Fruit fly (Drosophila melanogaster) whole organism, prepupa: ENCODE results near the gene Sik2.

Experiments
- Blimp-1 ChIP-seq: fragments of 200-800 bp; sonication (Bioruptor generic); optimal IDR thresholded peaks from 3 replicates; lab custom pipeline; 2017; ENCODE audit warnings: missing biosample characterization, missing genetic modification characterization, mild to moderate bottlenecking, moderate library complexity, missing genetic modification reagents
- CG10631 ChIP-seq: fragments of 200-800 bp; sonication (Bioruptor generic); optimal IDR thresholded peaks from 2 replicates; lab custom pipeline; 2016; ENCODE audit warnings: missing biosample characterization, missing genetic modification characterization
- CG10669 ChIP-seq: fragments of 200-800 bp; sonication (Bioruptor generic); optimal IDR thresholded peaks from 3 replicates; lab custom pipeline; 2018; ENCODE audit warnings: missing biosample characterization, mild to moderate bottlenecking, missing genetic modification characterization, moderate library complexity
- CG11294 ChIP-seq: fragments of 200-800 bp; sonication (Bioruptor generic); IDR thresholded peaks from 2 replicates; pipeline ENCODE4 v1.3.6; 2022; ENCODE audit warnings: missing biosample characterization, missing genetic modification characterization
- CG11762 ChIP-seq: fragments of 200-800 bp; sonication (Bioruptor generic); optimal IDR thresholded peaks from 3 replicates; lab custom pipeline; 2016; ENCODE audit warnings: missing biosample characterization, missing genetic modification characterization; ENCODE audit not compliant: insufficient read depth
- CG11902 ChIP-seq: fragments of 200-800 bp; sonication (Bioruptor generic); optimal IDR thresholded peaks from 3 replicates; lab custom pipeline; 2016; ENCODE audit warnings: missing biosample characterization, missing genetic modification characterization
- CG1621 ChIP-seq: fragments of 200-800 bp; sonication (Bioruptor generic); optimal IDR thresholded peaks from 3 replicates; lab custom pipeline; 2018; ENCODE audit warnings: missing biosample characterization, mild to moderate bottlenecking, missing genetic modification characterization
- CG16779 ChIP-seq: fragments of 200-800 bp; sonication (Bioruptor generic); optimal IDR thresholded peaks from 3 replicates; lab custom pipeline; 2017; ENCODE audit warnings: missing biosample characterization, mild to moderate bottlenecking, missing genetic modification characterization
- CG31627 ChIP-seq: fragments of 200-800 bp; sonication (Bioruptor generic); optimal IDR thresholded peaks from 3 replicates; lab custom pipeline; 2016; ENCODE audit warnings: missing biosample characterization, missing genetic modification characterization
- CG34406 ChIP-seq: fragments of 200-800 bp; sonication (Bioruptor generic); optimal IDR thresholded peaks from 3 replicates; lab custom pipeline; 2016; ENCODE audit warnings: missing biosample characterization, missing genetic modification characterization
- CG3919 ChIP-seq: fragments of 200-800 bp; sonication (Bioruptor generic); optimal IDR thresholded peaks from 3 replicates; lab custom pipeline; 2016; ENCODE audit warnings: missing biosample characterization, missing genetic modification characterization
- CG4318 ChIP-seq: fragments of 200-800 bp; sonication (Bioruptor generic); optimal IDR thresholded peaks from 3 replicates; lab custom pipeline; 2017; ENCODE audit warnings: missing biosample characterization, mild to moderate bottlenecking, missing genetic modification characterization
- CG6163 ChIP-seq: fragments of 200-800 bp; sonication (Bioruptor generic); IDR thresholded peaks from 3 replicates; pipeline ENCODE4 v1.3.6; 2022; ENCODE audit warnings: missing biosample characterization, missing genetic modification characterization
- CG6276 ChIP-seq: fragments of 200-800 bp; sonication (Bioruptor generic); optimal IDR thresholded peaks from 2 replicates; lab custom pipeline; 2017; ENCODE audit warnings: missing biosample characterization, mild to moderate bottlenecking, missing genetic modification characterization
- CG6792 ChIP-seq: fragments of 200-800 bp; sonication (Bioruptor generic); optimal IDR thresholded peaks from 3 replicates; lab custom pipeline; 2016; ENCODE audit warnings: missing biosample characterization, missing genetic modification characterization
- CG6808 ChIP-seq: fragments of 200-800 bp; sonication (Bioruptor generic); optimal IDR thresholded peaks from 3 replicates; lab custom pipeline; 2017; ENCODE audit warnings: missing biosample characterization, missing genetic modification characterization, mild to moderate bottlenecking, moderate library complexity, missing genetic modification reagents
- CG6854 ChIP-seq: fragments of 200-800 bp; sonication (Bioruptor generic); optimal IDR thresholded peaks from 2 replicates; lab custom pipeline; 2017; ENCODE audit warnings: missing biosample characterization, mild to moderate bottlenecking, missing genetic modification characterization
- CG7368 ChIP-seq: fragments of 200-800 bp; sonication (Bioruptor generic); optimal IDR thresholded peaks from 3 replicates; lab custom pipeline; 2016; ENCODE audit warnings: missing biosample characterization, missing genetic modification characterization
- CG8119 ChIP-seq: fragments of 200-800 bp; sonication (Bioruptor generic); IDR thresholded peaks from 3 replicates; pipeline ENCODE4 v1.3.6; 2022; ENCODE audit warnings: missing biosample characterization, missing genetic modification characterization
- CG8319 ChIP-seq: fragments of 200-800 bp; sonication (Bioruptor generic); optimal IDR thresholded peaks from 3 replicates; lab custom pipeline; 2016; ENCODE audit warnings: missing biosample characterization, missing genetic modification characterization
- CG8632 ChIP-seq: fragments of 200-800 bp; sonication (Bioruptor generic); optimal IDR thresholded peaks from 3 replicates; lab custom pipeline; 2016; ENCODE audit warnings: missing biosample characterization, missing genetic modification characterization
- Eip75B ChIP-seq: fragments of 200-800 bp; sonication (Bioruptor generic); optimal IDR thresholded peaks from 3 replicates; lab custom pipeline; 2016; ENCODE audit warnings: missing biosample characterization, missing genetic modification characterization
- Eip78C ChIP-seq: fragments of 200-800 bp; sonication (Bioruptor generic); peaks from one replicate; lab custom pipeline; 2016; ENCODE audit warnings: missing biosample characterization, missing genetic modification characterization
- Ets96B ChIP-seq: fragments of 200-800 bp; optimal IDR thresholded peaks from 2 replicates; lab custom pipeline; 2019; ENCODE audit warnings: missing biosample characterization, mild to moderate bottlenecking, missing genetic modification characterization, moderate library complexity
- Hr39 ChIP-seq: fragments of 200-800 bp; sonication (Bioruptor generic); optimal IDR thresholded peaks from 2 replicates; lab custom pipeline; 2016; ENCODE audit warnings: missing biosample characterization, missing genetic modification characterization
- Hr4 ChIP-seq: fragments of 200-800 bp; sonication (Bioruptor generic); optimal IDR thresholded peaks from 3 replicates; lab custom pipeline; 2016; ENCODE audit warnings: missing biosample characterization, missing genetic modification characterization
- Lpt ChIP-seq: fragments of 200-800 bp; sonication (Bioruptor generic); optimal IDR thresholded peaks from 3 replicates; lab custom pipeline; 2016; ENCODE audit warnings: missing biosample characterization, missing genetic modification characterization
- Met ChIP-seq: fragments of 200-800 bp; sonication (Bioruptor generic); optimal IDR thresholded peaks from 3 replicates; lab custom pipeline; 2016; ENCODE audit warnings: missing biosample characterization, missing genetic modification characterization
- OdsH ChIP-seq: fragments of 200-800 bp; sonication (Bioruptor generic); optimal IDR thresholded peaks from 3 replicates; lab custom pipeline; 2016; ENCODE audit warnings: missing biosample characterization, missing genetic modification characterization
- Smox ChIP-seq: fragments of 200-800 bp; sonication (Bioruptor generic); optimal IDR thresholded peaks from 3 replicates; lab custom pipeline; 2016; ENCODE audit warnings: missing biosample characterization, missing genetic modification characterization
- Sox102F ChIP-seq: fragments of 200-800 bp; sonication (Bioruptor generic); optimal IDR thresholded peaks from 2 replicates; lab custom pipeline; 2016; ENCODE audit warnings: missing biosample characterization, mild to moderate bottlenecking, missing genetic modification characterization
- Sox14 ChIP-seq: fragments of 200-800 bp; sonication (Bioruptor generic); optimal IDR thresholded peaks from 3 replicates; lab custom pipeline; 2016; ENCODE audit warnings: missing biosample characterization, missing genetic modification characterization
- Sox15 ChIP-seq: fragments of 200-800 bp; sonication (Bioruptor generic); optimal IDR thresholded peaks from 3 replicates; lab custom pipeline; 2016; ENCODE audit warnings: missing biosample characterization, missing genetic modification characterization
- acj6 ChIP-seq: fragments of 200-800 bp; sonication (Bioruptor generic); optimal IDR thresholded peaks from 3 replicates; lab custom pipeline; 2016; ENCODE audit warnings: missing biosample characterization, missing genetic modification characterization
- cyc ChIP-seq: fragments of 200-800 bp; sonication (Bioruptor generic); optimal IDR thresholded peaks from 3 replicates; lab custom pipeline; 2016; ENCODE audit warnings: missing biosample characterization, missing genetic modification characterization
- dac ChIP-seq: fragments of 200-800 bp; sonication (Bioruptor generic); optimal IDR thresholded peaks from 2 replicates; lab custom pipeline; 2017; ENCODE audit warnings: missing biosample characterization, mild to moderate bottlenecking, missing genetic modification characterization
- dsx ChIP-seq: fragments of 200-800 bp; optimal IDR thresholded peaks from 3 replicates; lab custom pipeline; 2019; ENCODE audit warnings: missing biosample characterization, mild to moderate bottlenecking, missing genetic modification characterization, moderate library complexity; ENCODE audit not compliant: poor library complexity, severe bottlenecking
- esn ChIP-seq: fragments of 200-800 bp; sonication (Bioruptor generic); optimal IDR thresholded peaks from 2 replicates; lab custom pipeline; 2016; ENCODE audit warnings: missing biosample characterization, mild to moderate bottlenecking, missing genetic modification characterization, moderate library complexity
- fkh ChIP-seq: fragments of 200-800 bp; sonication (Bioruptor generic); optimal IDR thresholded peaks from 3 replicates; lab custom pipeline; 2017; ENCODE audit warnings: missing biosample characterization, mild to moderate bottlenecking, missing genetic modification characterization, moderate library complexity
- lz ChIP-seq: fragments of 200-800 bp; sonication (Bioruptor generic); optimal IDR thresholded peaks from 3 replicates; lab custom pipeline; 2016; ENCODE audit warnings: missing biosample characterization, missing genetic modification characterization
- net ChIP-seq: fragments of 200-800 bp; sonication (Bioruptor generic); optimal IDR thresholded peaks from 3 replicates; lab custom pipeline; 2016; ENCODE audit warnings: missing biosample characterization, missing genetic modification characterization
- pdm3 ChIP-seq: fragments of 200-800 bp; sonication (Bioruptor generic); optimal IDR thresholded peaks from 3 replicates; lab custom pipeline; 2016; ENCODE audit warnings: missing biosample characterization, missing genetic modification characterization
- salr ChIP-seq, 2 experiments: fragments of 200-800 bp; sonication (Bioruptor generic); optimal IDR thresholded peaks; 3 replicates each; lab custom pipeline; 2016 to 2018; ENCODE audit warnings: missing biosample characterization in 2 of 2, missing genetic modification characterization in 2 of 2, mild to moderate bottlenecking in 1 of 2
- spab ChIP-seq: fragments of 200-800 bp; sonication (Bioruptor generic); optimal IDR thresholded peaks from 2 replicates; lab custom pipeline; 2017; ENCODE audit warnings: missing biosample characterization, mild to moderate bottlenecking, missing genetic modification characterization, missing genetic modification reagents
- topi ChIP-seq: fragments of 200-800 bp; sonication (Bioruptor generic); optimal IDR thresholded peaks from 3 replicates; lab custom pipeline; 2016; ENCODE audit warnings: missing biosample characterization, missing genetic modification characterization

Sik2 gene

DNA sequence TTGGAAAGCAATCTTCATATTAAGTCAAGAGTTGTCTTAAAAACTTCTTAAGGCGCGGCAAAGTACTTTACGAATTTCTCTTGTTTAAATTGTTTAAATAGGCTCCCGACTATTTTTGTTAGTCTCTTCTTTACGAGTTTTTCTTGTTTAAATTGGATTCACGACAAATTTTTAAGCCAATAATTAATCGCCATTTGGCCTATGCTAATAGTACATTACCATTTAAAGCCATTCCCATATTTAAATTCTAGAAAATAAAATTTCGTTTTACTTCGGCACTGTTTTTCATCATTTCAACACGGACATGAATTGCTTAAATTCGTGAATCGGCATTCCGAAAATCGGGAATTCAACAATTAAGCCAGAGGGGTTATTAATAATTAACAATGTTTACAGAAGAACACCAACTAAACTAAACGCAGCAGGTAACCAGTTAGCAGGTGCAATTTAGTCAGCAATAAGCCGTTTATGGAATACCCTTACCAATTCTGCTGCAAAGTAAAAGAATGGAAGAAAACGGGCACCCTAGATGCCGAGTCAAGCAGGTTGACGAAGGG lies 52.2 kb downstream of the Sik2 start (continued):
- TF ChIP-seq Ets96B (peak; percentile 61), Eip75B (peak; percentile 68), Sox15 (peak; percentile 72), Met (peak; percentile 68), CG8632 (peak; percentile 64), CG11762 (GFP tag; lab: Kevin White, UChicago) (peak; percentile 63), Hr4 (peak; percentile 93), fkh (GFP tag; lab: Kevin White, UChicago) (peak; percentile 31), CG6854 (GFP tag; lab: Kevin White, UChicago) (no peak)

DNA sequence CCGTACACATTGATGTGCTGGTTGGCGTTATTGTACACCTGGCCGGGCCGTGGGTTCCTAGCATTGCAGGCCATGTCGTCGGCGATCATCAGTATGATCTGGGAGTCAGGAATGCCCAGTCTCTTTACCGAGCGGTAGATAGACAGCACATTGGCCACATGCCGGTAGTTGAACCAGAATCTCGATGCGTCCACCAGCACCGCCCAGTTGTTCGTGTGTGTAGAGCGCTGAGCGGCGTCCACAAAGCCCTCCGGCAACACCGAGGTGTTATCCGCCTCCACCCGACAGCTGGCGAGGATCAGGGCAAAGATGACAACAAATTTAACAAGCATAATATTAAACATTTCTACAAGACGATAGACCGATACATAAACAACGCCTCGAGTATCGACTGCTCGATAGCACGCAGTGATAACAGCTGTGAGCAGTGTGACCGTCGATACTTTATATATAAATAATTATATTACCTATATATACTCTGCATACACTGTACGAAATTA lies 52.7 kb downstream of the Sik2 start, which contains the start of gene PIG-K:
Gene PIG-K (minus strand): TSS at position 412 of the 500 bp plus-strand sequence.
- TF ChIP-seq CG10669 (no peak), esn (GFP tag; lab: Kevin White, UChicago) (no peak), Hr39 (GFP tag; lab: Kevin White, UChicago) (no peak), CG7368 (GFP tag; lab: Kevin White, UChicago) (no peak), CG8119 (GFP tag; lab: Robert Waterston, UW) (no peak)

- TF ChIP-seq dsx (GFP tag; lab: Kevin White, UChicago) (no peak), CG16779 (tag; lab: Kevin White, UChicago) (no peak), Sox15 (no peak), Blimp-1 (GFP tag; lab: Kevin White, UChicago) (peak; percentile 20), CG11902 (GFP tag; lab: Kevin White, UChicago) (no peak), Eip78C (GFP tag; lab: Kevin White, UChicago) (peak; percentile 87), Sox102F (GFP tag; lab: Kevin White, UChicago) (peak; percentile 47), CG8119 (GFP tag; lab: Robert Waterston, UW) (no peak), CG4318 (GFP tag; lab: Kevin White, UChicago) (no peak), Lpt (GFP tag; lab: Kevin White, UChicago) (peak; percentile 0), cyc (peak; percentile 36), net (peak; percentile 61), CG1621 (tag; lab: Kevin White, UChicago) (peak; percentile 16), Hr39 (GFP tag; lab: Kevin White, UChicago) (no peak), CG8319 (GFP tag; lab: Kevin White, UChicago) (peak; percentile 20), spab (peak; percentile 7), fkh (GFP tag; lab: Kevin White, UChicago) (no peak), topi (GFP tag; lab: Kevin White, UChicago) (peak; percentile 47), dac (GFP tag; lab: Kevin White, UChicago) (peak; percentile 36), CG11762 (GFP tag; lab: Kevin White, UChicago) (no peak), Eip75B (no peak), Met (peak; percentile 51), CG6163 (GFP tag; lab: Robert Waterston, UW) (peak; percentile 66; the same call in 2 of the 3 replicates), CG31627 (GFP tag; lab: Kevin White, UChicago) (peak; percentile 27), Ets96B (no peak), Smox (GFP tag; lab: Kevin White, UChicago) (peak; percentile 33), salr (GFP tag; optimal IDR thresholded peaks at IDR 0.05; lab: Kevin White, UChicago) (peak in 1 of 2 experiments; percentile 39), lz (GFP tag; lab: Kevin White, UChicago) (peak; percentile 61), CG3919 (peak; percentile 71), CG34406 (GFP tag; lab: Kevin White, UChicago) (peak; percentile 51), OdsH (GFP tag; lab: Kevin White, UChicago) (no peak), CG10631 (GFP tag; lab: Kevin White, UChicago) (no peak), CG10669 (peak; percentile 52), CG6276 (GFP tag; lab: Kevin White, UChicago) (no peak), CG11294 (no peak), CG6792 (GFP tag; lab: Kevin White, UChicago) (peak; percentile 37), CG6808 (peak; percentile 12), acj6 (GFP tag; lab: Kevin White, UChicago) (peak; percentile 31), Hr4 (no peak), esn (GFP tag; lab: Kevin White, UChicago) (peak; percentile 65), pdm3 (GFP tag; lab: Kevin White, UChicago) (no peak), Sox14 (GFP tag; lab: Kevin White, UChicago) (no peak)
These were observed 55.9 kb downstream of the Sik2 start for dm6 chrX:2005840-2006239.
